Fruit fly (Drosophila melanogaster) whole organism, adult: Measurements from ENCODE around the gene Msp300.

ENCODE experiments used
- bab1 ChIP-seq: fragments of 200-800 bp; sonication (Bioruptor generic); optimal IDR thresholded peaks from 3 replicates; lab custom pipeline; 2019; ENCODE audit warnings: missing biosample characterization, mild to moderate bottlenecking, missing genetic modification characterization, moderate library complexity
- cnc ChIP-seq, 2 experiments: fragments of >200 bp; optimal IDR thresholded peaks; 2 replicates each; lab custom pipeline; 2017
- kay ChIP-seq: fragments of 200-800 bp; sonication (Bioruptor generic); peaks from one replicate; lab custom pipeline; 2016; ENCODE audit warnings: missing biosample characterization, missing genetic modification characterization, borderline replicate concordance
- toe ChIP-seq: fragments of 200-800 bp; sonication (Bioruptor generic); optimal IDR thresholded peaks from 2 replicates; lab custom pipeline; 2016; ENCODE audit warnings: missing biosample characterization, missing genetic modification characterization

DNA sequence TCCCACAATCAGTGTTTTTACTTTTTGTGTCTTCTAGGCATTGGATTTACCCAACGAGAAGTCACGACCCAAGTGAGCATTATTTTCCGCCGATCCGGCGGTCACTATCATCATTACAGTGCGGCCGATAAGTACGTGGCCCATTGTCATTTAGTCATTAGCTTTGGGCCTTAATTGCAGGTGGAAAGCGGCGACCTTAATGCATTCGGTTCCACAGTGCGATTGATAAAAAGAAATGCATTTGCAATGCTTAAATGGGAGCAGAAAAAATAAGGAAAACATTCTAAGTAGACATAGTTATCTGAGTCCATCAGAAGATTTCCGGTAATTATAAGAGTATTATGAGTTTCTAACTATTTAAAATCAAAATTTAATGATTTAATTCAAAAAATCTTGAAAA lies 8.5 kb upstream of the Msp300 start:
- TF ChIP-seq toe: no peak
- no peak for TF ChIP-seq cnc (optimal IDR thresholded peaks at IDR 0.05; lab: Kevin White, UChicago)
- no peak for TF ChIP-seq kay (GFP tag; lab: Kevin White, UChicago)
- no peak for TF ChIP-seq bab1 (GFP tag; lab: Kevin White, UChicago)
